Worm (Caenorhabditis elegans) whole organism, L4/young adult: ENCODE measurements around the gene irld-23.

ENCODE experiments used
- W03F9.2 ChIP-seq: fragments of 150-350 bp; optimal IDR thresholded peaks from 2 replicates; lab custom pipeline; 2014; ENCODE audit warnings: missing biosample characterization, missing genetic modification characterization
- dao-5 ChIP-seq: sonication (generic microtip); optimal IDR thresholded peaks from 2 replicates; lab custom pipeline; 2016; ENCODE audit warnings: missing genotype, missing genetic modification characterization, moderate library complexity, missing compliant biosample characterization

DNA sequence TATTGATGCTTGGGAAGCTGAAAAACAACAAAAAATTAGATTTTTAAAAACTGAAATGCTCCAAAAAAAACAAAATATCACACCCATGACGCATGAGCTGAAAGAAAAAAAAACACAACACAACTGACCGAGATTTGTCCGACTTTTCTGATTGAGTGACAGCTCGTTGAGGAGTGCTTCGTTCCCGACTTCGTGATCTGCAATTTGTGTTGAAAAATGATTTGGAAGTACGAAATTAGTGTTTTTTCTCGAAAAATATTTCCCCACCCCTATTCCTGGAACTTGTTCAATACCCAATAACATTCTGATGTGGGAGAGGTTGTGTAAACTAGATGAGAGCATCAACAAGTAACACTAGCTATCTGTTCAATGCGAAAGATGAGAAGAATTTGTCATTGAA lies 38.9 kb downstream of the irld-23 start:
- TF ChIP-seq dao-5 (tag; lab: Kevin White, UChicago) (no peak), W03F9.2 (tag; lab: Kevin White, UChicago) (no peak)
